Worm (Caenorhabditis elegans) whole organism, midembryonic: ENCODE measurements around the gene npr-33.

Experiments used
- T22C8.4 ChIP-seq: fragments of 200-800 bp; sonication (Bioruptor generic); IDR thresholded peaks from 2 replicates; pipeline ENCODE4 v1.3.6; 2022; ENCODE audit warnings: missing genetic modification characterization, missing compliant biosample characterization
- cog-1 ChIP-seq: sonication (generic microtip); optimal IDR thresholded peaks from 2 replicates; lab custom pipeline; 2016; ENCODE audit warnings: missing genetic modification characterization, missing compliant biosample characterization
- flt-1 ChIP-seq: fragments of 200-800 bp; sonication (Bioruptor generic); IDR thresholded peaks from 2 replicates; pipeline ENCODE4 v1.3.6; 2022; ENCODE audit warnings: missing genetic modification characterization, missing compliant biosample characterization
- klf-2 ChIP-seq: fragments of 200-800 bp; sonication (Bioruptor generic); conservative IDR thresholded peaks from 2 replicates; pipeline ENCODE4 v1.3.6; 2022; ENCODE audit warnings: missing genetic modification reagents, missing genetic modification characterization, missing compliant biosample characterization
- med-1 ChIP-seq: sonication (generic microtip); optimal IDR thresholded peaks from 2 replicates; lab custom pipeline; 2017; ENCODE audit warnings: missing genetic modification characterization, mild to moderate bottlenecking, missing compliant biosample characterization, antibody characterized with exemption, missing genetic modification reagents; ENCODE audit not compliant: insufficient read depth
- ref-1 ChIP-seq: fragments of 200-800 bp; sonication (Bioruptor generic); conservative IDR thresholded peaks from 2 replicates; pipeline ENCODE4 v1.3.6; 2022; ENCODE audit warnings: missing genetic modification reagents, missing genetic modification characterization, missing compliant biosample characterization
- tab-1 ChIP-seq: fragments of 200-800 bp; sonication (Bioruptor generic); IDR thresholded peaks from 2 replicates; pipeline ENCODE4 v1.3.6; 2022; ENCODE audit warnings: missing genetic modification characterization, missing compliant biosample characterization
- ztf-23 ChIP-seq: fragments of 200-800 bp; sonication (Bioruptor generic); IDR thresholded peaks from 2 replicates; pipeline ENCODE4 v1.3.6; 2022; ENCODE audit warnings: missing genetic modification reagents, missing genetic modification characterization, missing compliant biosample characterization
- ztf-29 ChIP-seq: fragments of 200-800 bp; sonication (Bioruptor generic); IDR thresholded peaks from 2 replicates; pipeline ENCODE4 v1.3.6; 2022; ENCODE audit warnings: missing genetic modification reagents, missing genetic modification characterization, missing compliant biosample characterization

npr-33 gene

ce11 chrX:15939224-15939623 is 28.8 kb downstream of the npr-33 start, which contains the start of gene mrp-3:
TSS of gene mrp-3 (minus strand) at chrX:15939324.
- TF ChIP-seq klf-2 (GFP tag; lab: Robert Waterston, UW): no peak
- no peak for TF ChIP-seq ztf-29 (GFP tag; lab: Robert Waterston, UW)
- TF ChIP-seq ztf-23 (GFP tag; lab: Robert Waterston, UW): no peak
- TF ChIP-seq cog-1 (tag; lab: Kevin White, UChicago): no peak
- TF ChIP-seq T22C8.4 (GFP tag; lab: Robert Waterston, UW): no peak
- TF ChIP-seq flt-1 (GFP tag; lab: Robert Waterston, UW): no peak
- TF ChIP-seq med-1 (GFP tag; lab: Kevin White, UChicago): no peak
- TF ChIP-seq ref-1 (GFP tag; lab: Robert Waterston, UW): no peak
- no peak for TF ChIP-seq tab-1 (GFP tag; lab: Robert Waterston, UW)

- TF ChIP-seq cog-1 (tag; lab: Kevin White, UChicago) (no peak), T22C8.4 (GFP tag; lab: Robert Waterston, UW) (no peak), tab-1 (GFP tag; lab: Robert Waterston, UW) (no peak)
Observed at ce11 chrX:15939759-15940334, 29.4 kb downstream of the npr-33 start.

- TF ChIP-seq cog-1 (tag; lab: Kevin White, UChicago) (no peak), tab-1 (GFP tag; lab: Robert Waterston, UW) (no peak), T22C8.4 (GFP tag; lab: Robert Waterston, UW) (no peak), flt-1 (GFP tag; lab: Robert Waterston, UW) (no peak), ztf-23 (GFP tag; lab: Robert Waterston, UW) (no peak), ref-1 (GFP tag; lab: Robert Waterston, UW) (no peak), ztf-29 (GFP tag; lab: Robert Waterston, UW) (no peak), med-1 (GFP tag; lab: Kevin White, UChicago) (no peak), klf-2 (GFP tag; lab: Robert Waterston, UW) (no peak)
Observed at ce11 chrX:15943709-15944108, 33.3 kb downstream of the npr-33 start, which contains the start of gene mec-5. TSS of gene mec-5 (plus strand) at chrX:15944009.

ce11 chrX:15944198-15944597 is 33.8 kb downstream of the npr-33 start:
- TF ChIP-seq klf-2 (GFP tag; lab: Robert Waterston, UW): no peak
- no peak for TF ChIP-seq ztf-29 (GFP tag; lab: Robert Waterston, UW)
- no peak for TF ChIP-seq cog-1 (tag; lab: Kevin White, UChicago)
- TF ChIP-seq T22C8.4 (GFP tag; lab: Robert Waterston, UW): no peak
- no peak for TF ChIP-seq med-1 (GFP tag; lab: Kevin White, UChicago)
- no peak for TF ChIP-seq ztf-23 (GFP tag; lab: Robert Waterston, UW)
- no peak for TF ChIP-seq flt-1 (GFP tag; lab: Robert Waterston, UW)
- TF ChIP-seq ref-1 (GFP tag; lab: Robert Waterston, UW): no peak
- TF ChIP-seq tab-1 (GFP tag; lab: Robert Waterston, UW): no peak

- TF ChIP-seq ztf-23 (GFP tag; lab: Robert Waterston, UW) (no peak), ref-1 (GFP tag; lab: Robert Waterston, UW) (no peak), med-1 (GFP tag; lab: Kevin White, UChicago) (no peak)
Observed at ce11 chrX:15945806-15946205, 35.4 kb downstream of the npr-33 start.

- TF ChIP-seq ref-1 (GFP tag; lab: Robert Waterston, UW) (no peak), tab-1 (GFP tag; lab: Robert Waterston, UW) (no peak), flt-1 (GFP tag; lab: Robert Waterston, UW) (no peak), klf-2 (GFP tag; lab: Robert Waterston, UW) (no peak), ztf-29 (GFP tag; lab: Robert Waterston, UW) (no peak), T22C8.4 (GFP tag; lab: Robert Waterston, UW) (no peak), med-1 (GFP tag; lab: Kevin White, UChicago) (no peak), ztf-23 (GFP tag; lab: Robert Waterston, UW) (no peak), cog-1 (tag; lab: Kevin White, UChicago) (no peak)
Observed at ce11 chrX:15951194-15951593, 40.8 kb downstream of the npr-33 start, which contains the start of gene col-186. TSS of gene col-186 (plus strand) at chrX:15951494.

ce11 chrX:15953086-15953485 is 42.7 kb downstream of the npr-33 start:
- TF ChIP-seq tab-1 (GFP tag; lab: Robert Waterston, UW) (no peak), ztf-29 (GFP tag; lab: Robert Waterston, UW) (no peak), T22C8.4 (GFP tag; lab: Robert Waterston, UW) (no peak), ref-1 (GFP tag; lab: Robert Waterston, UW) (no peak), cog-1 (tag; lab: Kevin White, UChicago) (no peak), flt-1 (GFP tag; lab: Robert Waterston, UW) (no peak), med-1 (GFP tag; lab: Kevin White, UChicago) (no peak)

- TF ChIP-seq ref-1 (GFP tag; lab: Robert Waterston, UW): no peak
- no peak for TF ChIP-seq med-1 (GFP tag; lab: Kevin White, UChicago)
- TF ChIP-seq ztf-29 (GFP tag; lab: Robert Waterston, UW): no peak
- TF ChIP-seq cog-1 (tag; lab: Kevin White, UChicago): no peak
- TF ChIP-seq ztf-23 (GFP tag; lab: Robert Waterston, UW): no peak
- TF ChIP-seq klf-2 (GFP tag; lab: Robert Waterston, UW): no peak
- TF ChIP-seq T22C8.4 (GFP tag; lab: Robert Waterston, UW): no peak
- no peak for TF ChIP-seq flt-1 (GFP tag; lab: Robert Waterston, UW)
- TF ChIP-seq tab-1 (GFP tag; lab: Robert Waterston, UW): no peak
Observed at ce11 chrX:15953611-15954010, 43.2 kb downstream of the npr-33 start.

- TF ChIP-seq T22C8.4 (GFP tag; lab: Robert Waterston, UW): no peak
- TF ChIP-seq ztf-23 (GFP tag; lab: Robert Waterston, UW): no peak
- no peak for TF ChIP-seq ref-1 (GFP tag; lab: Robert Waterston, UW)
- TF ChIP-seq tab-1 (GFP tag; lab: Robert Waterston, UW): no peak
- no peak for TF ChIP-seq klf-2 (GFP tag; lab: Robert Waterston, UW)
- TF ChIP-seq cog-1 (tag; lab: Kevin White, UChicago): no peak
Observed at ce11 chrX:15958767-15959166, 48.3 kb downstream of the npr-33 start, which contains the start of gene C09G1.5. TSS of gene C09G1.5 (plus strand) at chrX:15959067.
